Worm (Caenorhabditis elegans) whole organism, mixed stage, embryonic: ENCODE data around the gene DC2.5.

Experiments used
- ceh-39 ChIP-seq: fragments of 150-350 bp; optimal IDR thresholded peaks from 2 replicates; lab custom pipeline; 2014; ENCODE audit warnings: missing biosample characterization, missing genetic modification characterization
- drap-1 ChIP-seq: fragments of 200-800 bp; sonication (Bioruptor generic); optimal IDR thresholded peaks from 3 replicates; lab custom pipeline; 2018; ENCODE audit warnings: mild to moderate bottlenecking, missing genetic modification characterization, missing compliant biosample characterization
- mab-5 ChIP-seq: fragments of 150-350 bp; optimal IDR thresholded peaks from 2 replicates; lab custom pipeline; 2014; ENCODE audit warnings: missing biosample characterization, missing genetic modification characterization
- nhr-237 ChIP-seq: fragments of 150-350 bp; optimal IDR thresholded peaks from 2 replicates; lab custom pipeline; 2014; ENCODE audit warnings: missing biosample characterization, missing genetic modification characterization
- nhr-28 ChIP-seq: fragments of 150-350 bp; optimal IDR thresholded peaks from 2 replicates; lab custom pipeline; 2014; ENCODE audit warnings: missing biosample characterization, missing genetic modification characterization
- snpc-4 ChIP-seq: fragments of 150-350 bp; optimal IDR thresholded peaks from 2 replicates; lab custom pipeline; 2014; ENCODE audit warnings: missing biosample characterization, missing genetic modification characterization
- unc-62 ChIP-seq: fragments of 150-350 bp; optimal IDR thresholded peaks from 2 replicates; lab custom pipeline; 2014; ENCODE audit warnings: missing biosample characterization, missing genetic modification reagents, missing genetic modification characterization

DNA sequence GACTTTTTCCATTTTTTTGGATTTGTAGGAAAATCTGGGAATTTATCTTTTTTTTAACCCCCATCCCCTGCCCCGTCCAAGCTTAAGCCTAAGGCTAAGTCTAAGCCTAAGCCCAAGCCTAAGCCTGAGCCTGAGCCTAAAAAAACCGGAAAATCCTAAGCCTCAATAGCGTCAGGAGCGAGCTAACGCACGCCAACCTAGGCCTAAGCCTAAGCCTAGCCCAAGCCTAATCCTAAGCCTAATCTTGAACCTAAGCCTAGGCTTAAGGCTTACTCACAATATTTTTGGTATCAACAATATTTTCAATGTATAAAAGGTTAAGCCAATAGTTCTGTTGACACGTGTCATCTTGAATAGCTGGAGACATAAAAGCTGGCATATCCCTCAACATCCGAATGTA is 36.0 kb upstream of the DC2.5 start:
- TF ChIP-seq ceh-39 (tag; lab: Kevin White, UChicago) (no peak), drap-1 (no peak), mab-5 (tag; lab: Kevin White, UChicago) (no peak), unc-62 (GFP tag; lab: Kevin White, UChicago) (no peak), nhr-237 (no peak), snpc-4 (tag; lab: Kevin White, UChicago) (no peak), nhr-28 (tag; lab: Kevin White, UChicago) (no peak)
